Worm (Caenorhabditis elegans) whole organism, L2 larva: ENCODE results near the gene rfc-3.

Experiments
- crh-2 ChIP-seq: sonication (generic microtip); optimal IDR thresholded peaks from 2 replicates; lab custom pipeline; 2017; ENCODE audit warnings: missing biosample characterization, missing genetic modification characterization
- lin-11 ChIP-seq: fragments of 150-350 bp; sonication (generic microtip); optimal IDR thresholded peaks from 2 replicates; lab custom pipeline; 2014; ENCODE audit warnings: missing biosample characterization, missing genetic modification characterization, inconsistent platforms, mixed read lengths
- nhr-12 ChIP-seq: fragments of 150-350 bp; optimal IDR thresholded peaks from 2 replicates; lab custom pipeline; 2014; ENCODE audit warnings: missing biosample characterization, missing genetic modification characterization

ce11 chrIV:13046848-13047247 lies 48.7 kb upstream of the rfc-3 start, which contains the start of gene scl-9:
- TF ChIP-seq nhr-12 (tag; lab: Kevin White, UChicago) (no peak), lin-11 (tag; lab: Kevin White, UChicago) (no peak), crh-2 (no peak)
